Fruit fly (Drosophila melanogaster) whole organism, embryonic: ENCODE measurements around the gene Idgf3.
A peak's percentile ranks its signal among the peaks of the same experiment; 100 is the strongest.

Source experiments
- Abd-B ChIP-seq: fragments of 200-800 bp; sonication (Bioruptor generic); optimal IDR thresholded peaks from 2 replicates; lab custom pipeline; 2018; ENCODE audit warnings: missing biosample characterization, mild to moderate bottlenecking, missing genetic modification characterization, moderate library complexity
- Asciz ChIP-seq: fragments of 200-800 bp; sonication (Bioruptor generic); optimal IDR thresholded peaks from 2 replicates; lab custom pipeline; 2017; ENCODE audit warnings: missing biosample characterization, mild to moderate bottlenecking, missing genetic modification characterization, missing genetic modification reagents
- Bgb ChIP-seq: fragments of 200-800 bp; sonication (Bioruptor generic); IDR thresholded peaks from 2 replicates; pipeline ENCODE4 v1.3.6; 2022; ENCODE audit warnings: missing biosample characterization, missing genetic modification characterization; ENCODE audit not compliant: partially characterized antibody
- CG1024 ChIP-seq: fragments of 200-800 bp; sonication (Bioruptor generic); IDR thresholded peaks from 2 replicates; pipeline ENCODE4 v1.3.6; 2022; ENCODE audit warnings: missing biosample characterization, missing genetic modification characterization
- CG12236 ChIP-seq: fragments of 200-800 bp; sonication (Bioruptor generic); optimal IDR thresholded peaks from 2 replicates; lab custom pipeline; 2016; ENCODE audit warnings: missing biosample characterization, missing genetic modification characterization
- CG13424 ChIP-seq: fragments of 200-800 bp; sonication (Bioruptor generic); optimal IDR thresholded peaks from 2 replicates; lab custom pipeline; 2019; ENCODE audit warnings: missing biosample characterization, mild to moderate bottlenecking, missing genetic modification characterization, moderate library complexity
- CG13624 ChIP-seq: fragments of 200-800 bp; sonication (Bioruptor generic); optimal IDR thresholded peaks from 2 replicates; lab custom pipeline; 2016; ENCODE audit warnings: missing biosample characterization, missing genetic modification characterization
- CG14667 ChIP-seq: fragments of 200-800 bp; sonication (Bioruptor generic); IDR thresholded peaks from 2 replicates; pipeline ENCODE4 v1.3.6; 2022; ENCODE audit warnings: missing biosample characterization, missing genetic modification characterization
- CG15269 ChIP-seq: fragments of 200-800 bp; sonication (Bioruptor generic); optimal IDR thresholded peaks from 2 replicates; lab custom pipeline; 2018; ENCODE audit warnings: missing biosample characterization, mild to moderate bottlenecking, missing genetic modification characterization, moderate library complexity
- CG1602 ChIP-seq: fragments of 200-800 bp; sonication (Bioruptor generic); optimal IDR thresholded peaks from 3 replicates; lab custom pipeline; 2016; ENCODE audit warnings: missing biosample characterization, missing genetic modification characterization
- CG16813 ChIP-seq: fragments of 200-800 bp; sonication (Bioruptor generic); IDR thresholded peaks from 3 replicates; pipeline ENCODE4 v1.3.6; 2022; ENCODE audit warnings: missing biosample characterization, missing genetic modification characterization; ENCODE audit not compliant: partially characterized antibody
- CG18476 ChIP-seq: fragments of 200-800 bp; sonication (Bioruptor generic); optimal IDR thresholded peaks from 2 replicates; lab custom pipeline; 2016; ENCODE audit warnings: missing biosample characterization, mild to moderate bottlenecking, missing genetic modification characterization
- CG2120 ChIP-seq: fragments of 200-800 bp; sonication (Bioruptor generic); optimal IDR thresholded peaks from 3 replicates; lab custom pipeline; 2016; ENCODE audit warnings: missing biosample characterization, missing genetic modification characterization
- CG2202 ChIP-seq: fragments of 200-800 bp; sonication (Bioruptor generic); optimal IDR thresholded peaks from 2 replicates; lab custom pipeline; 2018; ENCODE audit warnings: missing biosample characterization, mild to moderate bottlenecking, missing genetic modification characterization
- CG2712 ChIP-seq: fragments of 200-800 bp; optimal IDR thresholded peaks from 3 replicates; lab custom pipeline; 2019; ENCODE audit warnings: missing biosample characterization, mild to moderate bottlenecking, missing genetic modification characterization, moderate library complexity
- CG3847 ChIP-seq: fragments of 200-800 bp; sonication (Bioruptor generic); IDR thresholded peaks from 2 replicates; pipeline ENCODE4 v1.3.6; 2022; ENCODE audit warnings: missing biosample characterization, missing genetic modification characterization
- CG4820 ChIP-seq: fragments of 200-800 bp; sonication (Bioruptor generic); optimal IDR thresholded peaks from 3 replicates; lab custom pipeline; 2016; ENCODE audit warnings: missing biosample characterization, missing genetic modification characterization
- CG8944 ChIP-seq: fragments of 200-800 bp; sonication (Bioruptor generic); optimal IDR thresholded peaks from 3 replicates; lab custom pipeline; 2016; ENCODE audit warnings: missing biosample characterization, missing genetic modification characterization
- CG9609 ChIP-seq: fragments of 200-800 bp; sonication (Bioruptor generic); optimal IDR thresholded peaks from 3 replicates; lab custom pipeline; 2016; ENCODE audit warnings: missing biosample characterization, missing genetic modification characterization
- Chrac-16 ChIP-seq: fragments of 200-800 bp; sonication (Bioruptor generic); optimal IDR thresholded peaks from 3 replicates; lab custom pipeline; 2016; ENCODE audit warnings: missing biosample characterization, missing genetic modification characterization
- CkIIα-i1 ChIP-seq: fragments of 200-800 bp; sonication (Bioruptor generic); IDR thresholded peaks from 2 replicates; pipeline ENCODE4 v1.3.6; 2022; ENCODE audit warnings: missing biosample characterization, missing genetic modification characterization
- D ChIP-seq, 2 experiments: fragments of 200-800 bp in 1 of 2; fragments of >200 bp in 1 of 2; sonication (Bioruptor generic) in 1 of 2; optimal IDR thresholded peaks; 2 replicates in 1 of 2; 3 replicates in 1 of 2; lab custom pipeline; 2017; ENCODE audit warnings: mild to moderate bottlenecking in 1 of 2, missing biosample characterization in 1 of 2, missing genetic modification characterization in 1 of 2, missing genetic modification reagents in 1 of 2
- D19B ChIP-seq: fragments of 200-800 bp; sonication (Bioruptor generic); optimal IDR thresholded peaks from 2 replicates; lab custom pipeline; 2017; ENCODE audit warnings: missing biosample characterization, mild to moderate bottlenecking, missing genetic modification characterization
- Dfd ChIP-seq, 2 experiments: fragments of >200 bp; optimal IDR thresholded peaks; 2 replicates each; lab custom pipeline; 2017; ENCODE audit warnings: missing biosample characterization in 2 of 2, missing genetic modification characterization in 2 of 2
- Elba2 ChIP-seq: fragments of 200-800 bp; sonication (Bioruptor generic); optimal IDR thresholded peaks from 3 replicates; lab custom pipeline; 2016; ENCODE audit warnings: missing biosample characterization, missing genetic modification characterization
- HLH4C ChIP-seq: fragments of 200-800 bp; sonication (Bioruptor generic); IDR thresholded peaks from 3 replicates; pipeline ENCODE4 v1.3.6; 2022; ENCODE audit warnings: missing biosample characterization, missing genetic modification characterization; ENCODE audit not compliant: partially characterized antibody
- Hand ChIP-seq: fragments of 200-800 bp; sonication (Bioruptor generic); optimal IDR thresholded peaks from 2 replicates; lab custom pipeline; 2017; ENCODE audit warnings: mild to moderate bottlenecking, missing biosample characterization, missing genetic modification reagents, missing genetic modification characterization
- Hr39 ChIP-seq: fragments of >200 bp; optimal IDR thresholded peaks from 2 replicates; lab custom pipeline; 2017
- Hr78 ChIP-seq, 2 experiments: fragments of 200-800 bp in 1 of 2; fragments of >200 bp in 1 of 2; sonication (Bioruptor generic) in 1 of 2; optimal IDR thresholded peaks; 2 replicates each; lab custom pipeline; 2017 to 2019; ENCODE audit warnings: missing biosample characterization in 2 of 2, missing genetic modification characterization in 2 of 2, mild to moderate bottlenecking in 1 of 2, moderate library complexity in 1 of 2
- Lpt ChIP-seq: fragments of >200 bp; optimal IDR thresholded peaks from 2 replicates; lab custom pipeline; 2018; ENCODE audit warnings: missing biosample characterization, missing genetic modification characterization
- Mes4 ChIP-seq: fragments of 200-800 bp; sonication (Bioruptor generic); optimal IDR thresholded peaks from 2 replicates; lab custom pipeline; 2016; ENCODE audit warnings: missing biosample characterization, missing genetic modification characterization
- NC2β ChIP-seq: fragments of 200-800 bp; sonication (Bioruptor generic); optimal IDR thresholded peaks from 2 replicates; lab custom pipeline; 2016; ENCODE audit warnings: missing biosample characterization, missing genetic modification characterization
- Nf-YB ChIP-seq: fragments of 200-800 bp; sonication (Bioruptor generic); optimal IDR thresholded peaks from 3 replicates; lab custom pipeline; 2019; ENCODE audit warnings: missing biosample characterization, mild to moderate bottlenecking, missing genetic modification characterization, moderate library complexity
- Stat92E ChIP-seq, 3 experiments: fragments of >200 bp in 2 of 3; fragments of 200-800 bp in 1 of 3; sonication (Bioruptor generic) in 1 of 3; optimal IDR thresholded peaks; 2 replicates each; lab custom pipeline; 2017 to 2019; ENCODE audit warnings: missing biosample characterization in 3 of 3, missing genetic modification characterization in 3 of 3, mild to moderate bottlenecking in 1 of 3, moderate library complexity in 1 of 3
- ab ChIP-seq: fragments of 200-800 bp; sonication (Bioruptor generic); optimal IDR thresholded peaks from 2 replicates; lab custom pipeline; 2016; ENCODE audit warnings: missing biosample characterization, missing genetic modification characterization
- abd-A ChIP-seq: fragments of 200-800 bp; sonication (Bioruptor generic); optimal IDR thresholded peaks from 3 replicates; lab custom pipeline; 2019; ENCODE audit warnings: missing biosample characterization, mild to moderate bottlenecking, missing genetic modification characterization, moderate library complexity
- cad ChIP-seq: fragments of >200 bp; optimal IDR thresholded peaks from 2 replicates; lab custom pipeline; 2017; ENCODE audit warnings: missing biosample characterization, missing genetic modification characterization
- crc ChIP-seq: fragments of 200-800 bp; sonication (Bioruptor generic); optimal IDR thresholded peaks from 2 replicates; lab custom pipeline; 2016; ENCODE audit warnings: missing biosample characterization, missing genetic modification characterization
- croc ChIP-seq: fragments of 200-800 bp; sonication (Bioruptor generic); conservative IDR thresholded peaks from 3 replicates; pipeline ENCODE4 v1.3.6; 2022; ENCODE audit warnings: missing biosample characterization, missing genetic modification characterization
- gem ChIP-seq: fragments of 200-800 bp; sonication (Bioruptor generic); optimal IDR thresholded peaks from 2 replicates; lab custom pipeline; 2019; ENCODE audit warnings: missing biosample characterization, mild to moderate bottlenecking, missing genetic modification characterization, moderate library complexity
- gfzf ChIP-seq: fragments of 200-800 bp; sonication (Bioruptor generic); optimal IDR thresholded peaks from 2 replicates; lab custom pipeline; 2016; ENCODE audit warnings: missing biosample characterization, mild to moderate bottlenecking, missing genetic modification characterization, moderate library complexity
- ham ChIP-seq: fragments of 200-800 bp; sonication (Bioruptor generic); IDR thresholded peaks from 2 replicates; pipeline ENCODE4 v1.3.6; 2022; ENCODE audit warnings: missing biosample characterization, missing genetic modification characterization
- odd ChIP-seq: fragments of 200-800 bp; sonication (Bioruptor generic); optimal IDR thresholded peaks from 2 replicates; lab custom pipeline; 2017; ENCODE audit warnings: missing biosample characterization, mild to moderate bottlenecking, missing genetic modification characterization
- prd ChIP-seq, 3 experiments: fragments of >200 bp in 2 of 3; fragments of 200-800 bp in 1 of 3; sonication (Bioruptor generic) in 1 of 3; optimal IDR thresholded peaks in 2 of 3; IDR thresholded peaks in 1 of 3; 2 replicates in 2 of 3; 3 replicates in 1 of 3; pipeline versions ENCODE4 v1.3.6 to Lab custom; 2017 to 2022; ENCODE audit warnings: missing biosample characterization in 1 of 3, missing genetic modification characterization in 1 of 3
- salm ChIP-seq: fragments of 200-800 bp; sonication (Bioruptor generic); optimal IDR thresholded peaks from 2 replicates; lab custom pipeline; 2018; ENCODE audit warnings: missing biosample characterization, mild to moderate bottlenecking, missing genetic modification characterization
- stc ChIP-seq: fragments of 200-800 bp; sonication (Bioruptor generic); IDR thresholded peaks from 2 replicates; pipeline ENCODE4 v1.3.6; 2022; ENCODE audit warnings: missing biosample characterization, missing genetic modification characterization
- stwl ChIP-seq: fragments of 200-800 bp; sonication (Bioruptor generic); optimal IDR thresholded peaks from 3 replicates; lab custom pipeline; 2018; ENCODE audit warnings: missing biosample characterization, mild to moderate bottlenecking, missing genetic modification characterization, moderate library complexity
- tin ChIP-seq: fragments of 200-800 bp; sonication (Bioruptor generic); optimal IDR thresholded peaks from 3 replicates; lab custom pipeline; 2016; ENCODE audit warnings: missing biosample characterization, missing genetic modification characterization
- wek ChIP-seq: fragments of 200-800 bp; sonication (Bioruptor generic); optimal IDR thresholded peaks from 3 replicates; lab custom pipeline; 2018; ENCODE audit warnings: missing biosample characterization, mild to moderate bottlenecking, missing genetic modification characterization, moderate library complexity

Idgf3 gene

DNA sequence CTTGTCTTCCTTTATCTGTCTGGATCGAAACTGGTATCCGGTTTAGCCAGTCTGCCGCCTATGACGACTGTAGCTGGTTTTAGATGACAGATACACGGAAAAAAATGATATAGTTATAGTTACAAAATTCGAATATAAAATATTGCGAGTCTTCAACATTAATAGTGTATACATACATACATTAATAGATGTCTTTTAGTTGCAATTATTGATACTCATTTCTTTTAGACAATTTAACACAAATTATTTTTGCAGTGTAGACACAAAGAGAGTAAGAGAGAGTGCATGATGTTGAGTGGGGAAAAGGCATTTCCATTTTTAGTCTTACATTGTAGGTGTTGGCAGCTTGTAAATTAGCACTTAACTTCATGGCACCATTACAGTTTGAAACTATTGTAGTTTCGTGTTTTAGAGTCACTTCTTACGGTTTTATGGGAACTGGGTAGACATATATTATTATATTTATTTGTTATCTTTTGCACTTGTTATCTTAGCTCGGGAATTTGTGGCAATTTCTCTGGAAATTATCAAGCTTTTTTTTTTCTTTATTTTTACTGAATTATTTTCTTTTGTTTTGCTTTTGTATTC lies 44.6 kb downstream of the Idgf3 start (continued):
- TF ChIP-seq D (optimal IDR thresholded peaks at IDR 0.05; lab: Kevin White, UChicago), result no peak
- no peak for TF ChIP-seq D (GFP tag; optimal IDR thresholded peaks at IDR 0.05; lab: Kevin White, UChicago)
- TF ChIP-seq ham (GFP tag; lab: Robert Waterston, UW), result no peak
- TF ChIP-seq CG13424 (tag; lab: Kevin White, UChicago), result peak; percentile 95
- no peak for TF ChIP-seq prd (optimal IDR thresholded peaks at IDR 0.05; lab: Kevin White, UChicago)
- TF ChIP-seq prd (GFP tag; IDR thresholded peaks at IDR 0.05; lab: Robert Waterston, UW), result no peak
- no peak for TF ChIP-seq CG18476 (GFP tag; lab: Kevin White, UChicago)
- TF ChIP-seq CG4820 (GFP tag; lab: Kevin White, UChicago), result no peak
- no peak for TF ChIP-seq gfzf (GFP tag; lab: Kevin White, UChicago)
- TF ChIP-seq NC2β (GFP tag; lab: Kevin White, UChicago), result peak; percentile 78
- TF ChIP-seq crc (GFP tag; lab: Kevin White, UChicago), result peak; percentile 74
- no peak for TF ChIP-seq CG14667 (GFP tag; lab: Robert Waterston, UW)
- peak; percentile 48 for TF ChIP-seq cad (GFP tag; lab: Kevin White, UChicago)
- no peak for TF ChIP-seq CkIIα-i1
- no peak for TF ChIP-seq Dfd (GFP tag; optimal IDR thresholded peaks at IDR 0.05; lab: Kevin White, UChicago)
- no peak for TF ChIP-seq Asciz (GFP tag; lab: Kevin White, UChicago)
- no peak for TF ChIP-seq CG1024
- no peak for TF ChIP-seq Abd-B
- no peak for TF ChIP-seq CG16813
- peak; percentile 56 for TF ChIP-seq Hand (GFP tag; lab: Kevin White, UChicago)
- peak; percentile 78 for TF ChIP-seq Nf-YB (GFP tag; lab: Kevin White, UChicago)
- TF ChIP-seq odd (GFP tag; lab: Kevin White, UChicago), result peak; percentile 84
- TF ChIP-seq abd-A (tag; lab: Kevin White, UChicago), result peak; percentile 12
- TF ChIP-seq CG9609, result peak; percentile 73
- no peak for TF ChIP-seq CG2712 (tag; lab: Kevin White, UChicago)
- peak; percentile 96 for TF ChIP-seq gem (tag; lab: Kevin White, UChicago)
- peak; percentile 84 for TF ChIP-seq Chrac-16
- peak; percentile 92 for TF ChIP-seq salm (tag; lab: Kevin White, UChicago)
- TF ChIP-seq Mes4, result peak; percentile 79
- TF ChIP-seq Stat92E (GFP tag; optimal IDR thresholded peaks at IDR 0.05; lab: Kevin White, UChicago), result no peak
- TF ChIP-seq HLH4C (GFP tag; lab: Robert Waterston, UW), result no peak
- no peak for TF ChIP-seq stwl (tag; lab: Kevin White, UChicago)
- no peak for TF ChIP-seq D19B (GFP tag; lab: Kevin White, UChicago)
- TF ChIP-seq croc (GFP tag; lab: Robert Waterston, UW), result no peak
- TF ChIP-seq Bgb, result no peak
- no peak for TF ChIP-seq Hr78 (GFP tag; optimal IDR thresholded peaks at IDR 0.05; lab: Kevin White, UChicago)
- TF ChIP-seq CG12236 (GFP tag; lab: Kevin White, UChicago), result peak; percentile 79
- TF ChIP-seq Elba2 (GFP tag; lab: Kevin White, UChicago), result peak; percentile 3
- peak; percentile 61 for TF ChIP-seq CG8944
- TF ChIP-seq stc (GFP tag; lab: Robert Waterston, UW), result no peak
- no peak for TF ChIP-seq tin (GFP tag; lab: Kevin White, UChicago)
- TF ChIP-seq Lpt (GFP tag; lab: Kevin White, UChicago), result no peak
- TF ChIP-seq CG2120 (GFP tag; lab: Kevin White, UChicago), result peak; percentile 75
- TF ChIP-seq ab (GFP tag; lab: Kevin White, UChicago), result peak; percentile 17
- peak; percentile 89 for TF ChIP-seq CG15269 (tag; lab: Kevin White, UChicago)
- TF ChIP-seq CG1602 (GFP tag; lab: Kevin White, UChicago), result peak; percentile 81
- TF ChIP-seq CG2202 (tag; lab: Kevin White, UChicago), result peak; percentile 91
- TF ChIP-seq CG3847 (GFP tag; lab: Robert Waterston, UW), result peak; percentile 72
- TF ChIP-seq CG13624 (GFP tag; lab: Kevin White, UChicago), result no peak
- TF ChIP-seq wek (GFP tag; lab: Kevin White, UChicago), result peak; percentile 74
- no peak for TF ChIP-seq Hr39
